Worm (Caenorhabditis elegans) whole organism, young adult: Measurements from ENCODE around the gene T08A11.1.

Source experiments
- ama-1 ChIP-seq, 3 experiments: fragments of 150-350 bp in 1 of 3; sonication (generic microtip) in 2 of 3; optimal IDR thresholded peaks; 2 replicates each; lab custom pipeline; 2014 to 2018; ENCODE audit warnings: missing biosample characterization in 2 of 3, missing genetic modification characterization in 2 of 3, missing genetic modification reagents in 2 of 3
- ets-4 ChIP-seq: fragments of 200-800 bp; sonication (Bioruptor generic); optimal IDR thresholded peaks from 2 replicates; lab custom pipeline; 2018; ENCODE audit warnings: mild to moderate bottlenecking, missing genetic modification characterization, missing compliant biosample characterization
- hsf-1 ChIP-seq: fragments of 200-800 bp; sonication (Bioruptor generic); IDR thresholded peaks from 2 replicates; pipeline ENCODE4 v1.3.6; 2022; ENCODE audit warnings: missing genetic modification reagents, missing genetic modification characterization, missing compliant biosample characterization
- madf-3 ChIP-seq: fragments of 200-800 bp; sonication (Bioruptor generic); IDR thresholded peaks from 2 replicates; pipeline ENCODE4 v1.3.6; 2022; ENCODE audit warnings: missing genetic modification reagents, missing genetic modification characterization, missing compliant biosample characterization
- mes-4 ChIP-seq: sonication (generic microtip); optimal IDR thresholded peaks from 2 replicates; lab custom pipeline; 2016; ENCODE audit warnings: missing genotype, missing genetic modification characterization, missing compliant biosample characterization
- nfya-1 ChIP-seq: sonication (generic microtip); optimal IDR thresholded peaks from 2 replicates; lab custom pipeline; 2017; ENCODE audit warnings: antibody characterized with exemption, missing compliant biosample characterization, missing genetic modification characterization, borderline replicate concordance; ENCODE audit not compliant: insufficient read depth
- nhr-179 ChIP-seq: sonication (generic microtip); optimal IDR thresholded peaks from 2 replicates; lab custom pipeline; 2016; ENCODE audit warnings: mild to moderate bottlenecking, missing genetic modification characterization, missing compliant biosample characterization
- nhr-27 ChIP-seq: fragments of 200-800 bp; sonication (Bioruptor generic); optimal IDR thresholded peaks from 2 replicates; lab custom pipeline; 2018; ENCODE audit warnings: mild to moderate bottlenecking, missing genetic modification characterization, moderate library complexity, missing compliant biosample characterization
- rec-8 ChIP-seq, 2 experiments: sonication (generic microtip); optimal IDR thresholded peaks; 2 replicates each; lab custom pipeline; 2016; ENCODE audit warnings: mild to moderate bottlenecking in 2 of 2, missing genetic modification characterization in 2 of 2, missing genetic modification reagents in 2 of 2, missing genotype in 2 of 2, missing biosample characterization in 1 of 2, missing compliant biosample characterization in 1 of 2, moderate library complexity in 1 of 2
- snpc-4 ChIP-seq, 5 experiments: fragments of 150-350 bp in 1 of 5; sonication (generic microtip) in 4 of 5; optimal IDR thresholded peaks; 2 replicates each; lab custom pipeline; 2014 to 2018; ENCODE audit warnings: missing genetic modification characterization in 5 of 5, missing biosample characterization in 3 of 5, antibody characterized with exemption in 2 of 5, mild to moderate bottlenecking in 2 of 5, missing compliant biosample characterization in 2 of 5, missing genotype in 2 of 5, moderate library complexity in 2 of 5, missing genetic modification reagents in 1 of 5
- unc-62 ChIP-seq: fragments of 150-350 bp; optimal IDR thresholded peaks from 2 replicates; lab custom pipeline; 2014; ENCODE audit warnings: missing biosample characterization, missing genetic modification reagents, missing genetic modification characterization
- ztf-28 ChIP-seq: fragments of 200-800 bp; sonication (Bioruptor generic); IDR thresholded peaks from 2 replicates; pipeline ENCODE4 v1.3.6; 2022; ENCODE audit warnings: missing genetic modification reagents, missing genetic modification characterization, missing compliant biosample characterization

- TF ChIP-seq snpc-4 (GFP tag; optimal IDR thresholded peaks at IDR 0.05; lab: Kevin White, UChicago) (no peak), snpc-4 (tag; optimal IDR thresholded peaks at IDR 0.05; lab: Kevin White, UChicago) (no peak), mes-4 (tag; lab: Kevin White, UChicago) (no peak), ztf-28 (GFP tag; lab: Robert Waterston, UW) (no peak), ets-4 (GFP tag; lab: Kevin White, UChicago) (no peak), madf-3 (GFP tag; lab: Robert Waterston, UW) (no peak), rec-8 (tag; optimal IDR thresholded peaks at IDR 0.05; lab: Kevin White, UChicago) (no peak), ama-1 (optimal IDR thresholded peaks at IDR 0.05; lab: Kevin White, UChicago) (no peak), ama-1 (GFP tag; optimal IDR thresholded peaks at IDR 0.05; lab: Kevin White, UChicago) (no peak), unc-62 (no peak), nhr-179 (tag; lab: Kevin White, UChicago) (no peak), nfya-1 (tag; lab: Kevin White, UChicago) (no peak), hsf-1 (GFP tag; lab: Robert Waterston, UW) (no peak), nhr-27 (tag; lab: Kevin White, UChicago) (no peak)
Observed at ce11 chrIII:4242225-4242862, 20.6 kb downstream of the T08A11.1 start, which contains the start of gene F43C1.7.
